Worm (Caenorhabditis elegans) whole organism, L4 larva: ENCODE data around the gene pph-1.
A peak's percentile ranks its signal among the peaks of the same experiment; 100 is the strongest.

Experiments used
- T20F7.1 ChIP-seq: fragments of 200-800 bp; sonication (Bioruptor generic); optimal IDR thresholded peaks from 2 replicates; lab custom pipeline; 2018; ENCODE audit warnings: mild to moderate bottlenecking, missing genetic modification characterization, missing compliant biosample characterization
- Y105C5A.15 ChIP-seq: fragments of 200-800 bp; sonication (Bioruptor generic); IDR thresholded peaks from 2 replicates; pipeline ENCODE4 v1.3.6; 2022; ENCODE audit warnings: missing genetic modification characterization, missing compliant biosample characterization
- Y48G9A.11 ChIP-seq: fragments of 200-800 bp; sonication (Bioruptor generic); IDR thresholded peaks from 2 replicates; pipeline ENCODE4 v1.3.6; 2022; ENCODE audit warnings: missing genetic modification reagents, missing genetic modification characterization, missing compliant biosample characterization
- ZK337.2 ChIP-seq: fragments of 200-800 bp; sonication (Bioruptor generic); IDR thresholded peaks from 2 replicates; pipeline ENCODE4 v1.3.6; 2022; ENCODE audit warnings: missing genetic modification reagents, missing genetic modification characterization, missing compliant biosample characterization
- ZK546.5 ChIP-seq, 2 experiments: sonication (generic microtip); optimal IDR thresholded peaks; 2 replicates each; lab custom pipeline; 2017; ENCODE audit warnings: missing biosample characterization in 2 of 2, missing genetic modification characterization in 2 of 2
- aha-1 ChIP-seq: fragments of 150-350 bp; peaks from one replicate; lab custom pipeline; 2014; ENCODE audit warnings: missing biosample characterization, missing genetic modification characterization
- aly-2 ChIP-seq: sonication (generic microtip); optimal IDR thresholded peaks from 2 replicates; lab custom pipeline; 2018; ENCODE audit warnings: missing biosample characterization, missing genetic modification characterization
- arid-1 ChIP-seq: fragments of 200-800 bp; sonication (Bioruptor generic); conservative IDR thresholded peaks from 2 replicates; pipeline ENCODE4 v1.3.6; 2022; ENCODE audit warnings: missing genetic modification reagents, missing genetic modification characterization, missing compliant biosample characterization
- ceh-44 ChIP-seq: fragments of 200-800 bp; sonication (Bioruptor generic); IDR thresholded peaks from 2 replicates; pipeline ENCODE4 v1.3.6; 2022; ENCODE audit warnings: missing genetic modification reagents, missing genetic modification characterization, missing compliant biosample characterization
- ceh-82 ChIP-seq: sonication (generic microtip); optimal IDR thresholded peaks from 2 replicates; lab custom pipeline; 2017; ENCODE audit warnings: missing biosample characterization, missing genetic modification characterization
- ces-1 ChIP-seq: fragments of 150-350 bp; sonication (generic microtip); optimal IDR thresholded peaks from 4 replicates; lab custom pipeline; 2014; ENCODE audit warnings: missing biosample characterization, missing genetic modification reagents, missing genetic modification characterization
- daf-12 ChIP-seq: fragments of 150-350 bp; optimal IDR thresholded peaks from 2 replicates; lab custom pipeline; 2014; ENCODE audit warnings: missing biosample characterization, missing genetic modification reagents, missing genetic modification characterization
- daf-16 ChIP-seq, 3 experiments: sonication (generic microtip); optimal IDR thresholded peaks; 2 replicates each; lab custom pipeline; 2016 to 2017; ENCODE audit warnings: missing genetic modification characterization in 3 of 3, missing genetic modification reagents in 3 of 3, mild to moderate bottlenecking in 2 of 3, missing compliant biosample characterization in 2 of 3, missing biosample characterization in 1 of 3, moderate library complexity in 1 of 3
- duxl-1 ChIP-seq: sonication (generic microtip); optimal IDR thresholded peaks from 2 replicates; lab custom pipeline; 2016; ENCODE audit warnings: mild to moderate bottlenecking, missing genetic modification characterization, moderate library complexity, missing compliant biosample characterization; ENCODE audit not compliant: poor library complexity
- dve-1 ChIP-seq: sonication (generic microtip); optimal IDR thresholded peaks from 2 replicates; lab custom pipeline; 2017; ENCODE audit warnings: antibody characterized with exemption, mild to moderate bottlenecking, missing genetic modification characterization, missing compliant biosample characterization; ENCODE audit not compliant: insufficient read depth
- egl-27 ChIP-seq: sonication (generic microtip); optimal IDR thresholded peaks from 3 replicates; lab custom pipeline; 2017; ENCODE audit warnings: missing biosample characterization, missing genetic modification reagents, missing genetic modification characterization
- fos-1 ChIP-seq: fragments of 150-350 bp; optimal IDR thresholded peaks from 2 replicates; lab custom pipeline; 2014; ENCODE audit warnings: missing biosample characterization, missing genetic modification characterization
- gei-8 ChIP-seq: fragments of 200-800 bp; sonication (Bioruptor generic); optimal IDR thresholded peaks from 2 replicates; lab custom pipeline; 2018; ENCODE audit warnings: mild to moderate bottlenecking, missing genetic modification characterization, missing compliant biosample characterization
- hlh-11 ChIP-seq: fragments of 200-800 bp; sonication (Bioruptor generic); optimal IDR thresholded peaks from 2 replicates; lab custom pipeline; 2018; ENCODE audit warnings: mild to moderate bottlenecking, missing genetic modification characterization, missing compliant biosample characterization
- hlh-30 ChIP-seq: sonication (generic microtip); optimal IDR thresholded peaks from 2 replicates; lab custom pipeline; 2017; ENCODE audit warnings: antibody characterized with exemption, mild to moderate bottlenecking, missing genetic modification characterization, missing compliant biosample characterization; ENCODE audit not compliant: insufficient read depth
- lin-13 ChIP-seq: fragments of 150-350 bp; optimal IDR thresholded peaks from 2 replicates; lab custom pipeline; 2014; ENCODE audit warnings: missing biosample characterization, missing genetic modification reagents, missing genetic modification characterization
- lin-15B ChIP-seq: fragments of 150-350 bp; sonication (generic microtip); optimal IDR thresholded peaks from 3 replicates; lab custom pipeline; 2014; ENCODE audit warnings: missing biosample characterization, missing genetic modification characterization
- madf-5 ChIP-seq, 2 experiments: fragments of 200-800 bp; sonication (Bioruptor generic); IDR thresholded peaks; 2 replicates each; pipeline ENCODE4 v1.3.6; 2022; ENCODE audit warnings: missing compliant biosample characterization in 2 of 2, missing genetic modification characterization in 2 of 2
- mdl-1 ChIP-seq, 2 experiments: fragments of 150-350 bp in 1 of 2; sonication (generic microtip) in 1 of 2; optimal IDR thresholded peaks; 2 replicates each; lab custom pipeline; 2014 to 2017; ENCODE audit warnings: missing biosample characterization in 2 of 2, missing genetic modification characterization in 2 of 2
- mxl-2 ChIP-seq: fragments of 200-800 bp; sonication (Bioruptor generic); conservative IDR thresholded peaks from 2 replicates; pipeline ENCODE4 v1.3.6; 2022; ENCODE audit warnings: missing genetic modification reagents, missing genetic modification characterization, missing compliant biosample characterization
- mxl-3 ChIP-seq: fragments of 200-800 bp; sonication (Bioruptor generic); optimal IDR thresholded peaks from 2 replicates; lab custom pipeline; 2018; ENCODE audit warnings: mild to moderate bottlenecking, missing genetic modification characterization, missing compliant biosample characterization
- nhr-11 ChIP-seq: fragments of 150-350 bp; optimal IDR thresholded peaks from 2 replicates; lab custom pipeline; 2014; ENCODE audit warnings: missing biosample characterization, missing genetic modification characterization
- nhr-41 ChIP-seq: fragments of 200-800 bp; sonication (Bioruptor generic); IDR thresholded peaks from 2 replicates; pipeline ENCODE4 v1.3.6; 2022; ENCODE audit warnings: missing genetic modification reagents, missing genetic modification characterization, missing compliant biosample characterization
- nhr-42 ChIP-seq: fragments of 200-800 bp; sonication (Bioruptor generic); IDR thresholded peaks from 2 replicates; pipeline ENCODE4 v1.3.6; 2022; ENCODE audit warnings: missing genetic modification characterization, missing compliant biosample characterization
- nhr-76 ChIP-seq: fragments of 150-350 bp; optimal IDR thresholded peaks from 2 replicates; lab custom pipeline; 2014; ENCODE audit warnings: missing biosample characterization, missing genetic modification characterization
- nhr-77 ChIP-seq: fragments of 150-350 bp; optimal IDR thresholded peaks from 2 replicates; lab custom pipeline; 2014; ENCODE audit warnings: missing biosample characterization, missing genetic modification characterization
- pha-4 ChIP-seq, 2 experiments: fragments of 150-350 bp in 1 of 2; fragments of 200-800 bp in 1 of 2; sonication (Bioruptor generic) in 1 of 2; IDR thresholded peaks in 1 of 2; optimal IDR thresholded peaks in 1 of 2; 2 replicates each; pipeline versions ENCODE4 v1.3.6 to Lab custom; 2014 to 2022; ENCODE audit warnings: missing genetic modification characterization in 2 of 2, missing genetic modification reagents in 2 of 2, missing biosample characterization in 1 of 2, missing compliant biosample characterization in 1 of 2
- saeg-2 ChIP-seq: fragments of 200-800 bp; sonication (Bioruptor generic); IDR thresholded peaks from 2 replicates; pipeline ENCODE4 v1.3.6; 2022; ENCODE audit warnings: missing genetic modification reagents, missing genetic modification characterization, missing compliant biosample characterization
- sdz-12 ChIP-seq: fragments of 200-800 bp; sonication (Bioruptor generic); optimal IDR thresholded peaks from 2 replicates; lab custom pipeline; 2018; ENCODE audit warnings: mild to moderate bottlenecking, missing genetic modification characterization, missing compliant biosample characterization
- set-16 ChIP-seq: fragments of 200-800 bp; sonication (Bioruptor generic); IDR thresholded peaks from 2 replicates; pipeline ENCODE4 v1.3.6; 2022; ENCODE audit warnings: missing genetic modification reagents, missing genetic modification characterization, missing compliant biosample characterization
- skn-1 ChIP-seq: fragments of 150-350 bp; optimal IDR thresholded peaks from 2 replicates; lab custom pipeline; 2014; ENCODE audit warnings: missing biosample characterization, missing genetic modification characterization
- snpc-1.2 ChIP-seq: fragments of 200-800 bp; sonication (Bioruptor generic); IDR thresholded peaks from 2 replicates; pipeline ENCODE4 v1.3.6; 2022; ENCODE audit warnings: missing genetic modification reagents, missing genetic modification characterization, missing compliant biosample characterization
- snpc-4 ChIP-seq: fragments of 150-350 bp; optimal IDR thresholded peaks from 2 replicates; lab custom pipeline; 2014; ENCODE audit warnings: missing biosample characterization, missing genetic modification characterization
- spr-3 ChIP-seq: fragments of 200-800 bp; sonication (Bioruptor generic); optimal IDR thresholded peaks from 2 replicates; lab custom pipeline; 2018; ENCODE audit warnings: mild to moderate bottlenecking, missing genetic modification characterization, missing compliant biosample characterization
- tra-1 ChIP-seq: fragments of 200-800 bp; sonication (Bioruptor generic); IDR thresholded peaks from 2 replicates; pipeline ENCODE4 v1.3.6; 2022; ENCODE audit warnings: missing genetic modification reagents, missing genetic modification characterization, missing compliant biosample characterization
- unc-130 ChIP-seq: sonication (generic microtip); optimal IDR thresholded peaks from 2 replicates; lab custom pipeline; 2016; ENCODE audit warnings: missing genetic modification reagents, missing genetic modification characterization, missing compliant biosample characterization
- unc-39 ChIP-seq: sonication (generic microtip); optimal IDR thresholded peaks from 2 replicates; lab custom pipeline; 2017; ENCODE audit warnings: missing biosample characterization, missing genetic modification characterization
- unc-62 ChIP-seq, 3 experiments: fragments of 150-350 bp in 1 of 3; sonication (generic microtip); optimal IDR thresholded peaks in 2 of 3; peaks in 1 of 3; 1 replicate in 1 of 3; 2 replicates in 2 of 3; lab custom pipeline; 2014 to 2017; ENCODE audit warnings: missing biosample characterization in 3 of 3, missing genetic modification characterization in 3 of 3, missing genetic modification reagents in 3 of 3, missing genotype in 1 of 3
- zag-1 ChIP-seq: fragments of 150-350 bp; optimal IDR thresholded peaks from 2 replicates; lab custom pipeline; 2014; ENCODE audit warnings: missing biosample characterization, missing genetic modification characterization
- zip-2 ChIP-seq: fragments of 150-350 bp; optimal IDR thresholded peaks from 2 replicates; lab custom pipeline; 2014; ENCODE audit warnings: missing biosample characterization, missing genetic modification characterization
- ztf-7 ChIP-seq: fragments of 150-350 bp; optimal IDR thresholded peaks from 2 replicates; lab custom pipeline; 2014; ENCODE audit warnings: missing biosample characterization, missing genetic modification characterization

The pph-1 gene

ce11 chrV:10723583-10723982 is 21.2 kb downstream of the pph-1 start:
- TF ChIP-seq snpc-4 (no peak), fos-1 (tag; lab: Kevin White, UChicago) (no peak), dve-1 (tag; lab: Kevin White, UChicago) (no peak), daf-16 (GFP tag; optimal IDR thresholded peaks at IDR 0.05; lab: Kevin White, UChicago) (peak in 1 of 2 experiments; percentile 41), daf-16 (tag; optimal IDR thresholded peaks at IDR 0.05; lab: Kevin White, UChicago) (no peak), unc-62 (GFP tag; optimal IDR thresholded peaks at IDR 0.05 in 1 of 2; lab: Kevin White, UChicago) (peak in 1 of 2 experiments; percentile 99), unc-62 (tag; optimal IDR thresholded peaks at IDR 0.05; lab: Kevin White, UChicago) (no peak), arid-1 (GFP tag; lab: Robert Waterston, UW) (no peak), pha-4 (GFP tag; IDR thresholded peaks at IDR 0.05; lab: Robert Waterston, UW) (no peak), pha-4 (tag; optimal IDR thresholded peaks at IDR 0.05; lab: Kevin White, UChicago) (no peak), egl-27 (tag; lab: Kevin White, UChicago) (no peak), aly-2 (no peak), T20F7.1 (GFP tag; lab: Kevin White, UChicago) (no peak), mxl-2 (GFP tag; lab: Robert Waterston, UW) (no peak), zip-2 (tag; lab: Kevin White, UChicago) (no peak), nhr-11 (peak; percentile 34), aha-1 (no peak), nhr-76 (tag; lab: Kevin White, UChicago) (no peak)

- TF ChIP-seq zag-1 (tag; lab: Kevin White, UChicago) (no peak), ceh-44 (no peak), hlh-30 (tag; lab: Kevin White, UChicago) (peak; percentile 70), nhr-41 (GFP tag; lab: Robert Waterston, UW) (no peak), lin-13 (GFP tag; lab: Kevin White, UChicago) (no peak), ztf-7 (tag; lab: Kevin White, UChicago) (no peak), unc-130 (GFP tag; lab: Kevin White, UChicago) (no peak), T20F7.1 (GFP tag; lab: Kevin White, UChicago) (no peak), snpc-1.2 (GFP tag; lab: Robert Waterston, UW) (no peak), tra-1 (GFP tag; lab: Robert Waterston, UW) (no peak), aha-1 (peak; percentile 89), lin-15B (tag; lab: Kevin White, UChicago) (no peak), madf-5 (GFP tag; IDR thresholded peaks at IDR 0.05; lab: Robert Waterston, UW) (no peak), skn-1 (tag; lab: Kevin White, UChicago) (no peak), gei-8 (GFP tag; lab: Kevin White, UChicago) (no peak), nhr-76 (tag; lab: Kevin White, UChicago) (no peak), ZK546.5 (tag; optimal IDR thresholded peaks at IDR 0.05; lab: Kevin White, UChicago) (no peak), hlh-11 (tag; lab: Kevin White, UChicago) (peak; percentile 4), ceh-82 (no peak), nhr-42 (GFP tag; lab: Robert Waterston, UW) (no peak), Y48G9A.11 (no peak), nhr-77 (tag; lab: Kevin White, UChicago) (no peak), mxl-3 (GFP tag; lab: Kevin White, UChicago) (no peak)
Observed at ce11 chrV:10724472-10724871, 22.1 kb downstream of the pph-1 start.

- TF ChIP-seq ces-1 (GFP tag; lab: Kevin White, UChicago) (no peak), daf-12 (no peak), Y105C5A.15 (no peak), ztf-7 (tag; lab: Kevin White, UChicago) (no peak), unc-39 (no peak), aly-2 (no peak), sdz-12 (no peak), ZK337.2 (GFP tag; lab: Robert Waterston, UW) (no peak), duxl-1 (tag; lab: Kevin White, UChicago) (no peak), daf-16 (GFP tag; optimal IDR thresholded peaks at IDR 0.05; lab: Kevin White, UChicago) (no peak), daf-16 (tag; optimal IDR thresholded peaks at IDR 0.05; lab: Kevin White, UChicago) (peak; percentile 9), mdl-1 (tag; optimal IDR thresholded peaks at IDR 0.05; lab: Kevin White, UChicago) (peak; percentile 4 to 36), set-16 (GFP tag; lab: Robert Waterston, UW) (no peak), dve-1 (tag; lab: Kevin White, UChicago) (peak; percentile 10), snpc-4 (no peak), hlh-11 (tag; lab: Kevin White, UChicago) (peak; percentile 36), saeg-2 (no peak), hlh-30 (tag; lab: Kevin White, UChicago) (peak; percentile 56), spr-3 (GFP tag; lab: Kevin White, UChicago) (no peak)
Observed at ce11 chrV:10725424-10725951, 23.1 kb downstream of the pph-1 start.
